Worm (Caenorhabditis elegans) whole organism, L4/young adult: Measurements from ENCODE around the gene nspa-9.

ENCODE experiments used
- dao-5 ChIP-seq: sonication (generic microtip); optimal IDR thresholded peaks from 2 replicates; lab custom pipeline; 2016; ENCODE audit warnings: missing genotype, missing genetic modification characterization, moderate library complexity, missing compliant biosample characterization
- him-1 ChIP-seq: sonication (generic microtip); optimal IDR thresholded peaks from 2 replicates; lab custom pipeline; 2016; ENCODE audit warnings: missing genotype, missing genetic modification reagents, missing genetic modification characterization, missing compliant biosample characterization

ce11 chrX:11752289-11752688 is 13.4 kb downstream of the nspa-9 start:
- TF ChIP-seq him-1 (tag; lab: Kevin White, UChicago), result no peak
- no peak for TF ChIP-seq dao-5 (tag; lab: Kevin White, UChicago)
